Worm (Caenorhabditis elegans): ENCODE results near the gene ssp-36.

ssp-36 gene

ce11 chrIV:9796494-9796893 is 30.3 kb upstream of the ssp-36 start, which contains the start of gene pis-1:
Gene pis-1, minus strand, starts transcription at chrIV:9796594.
- TF ChIP-seq madf-10 (tag; optimal IDR thresholded peaks at IDR 0.05) = no peak
- TF ChIP-seq lin-35 (GFP tag; optimal IDR thresholded peaks at IDR 0.05) = no peak
- TF ChIP-seq ceh-58 (GFP tag; IDR thresholded peaks at IDR 0.05) = no peak
- TF ChIP-seq ztf-18 (tag; optimal IDR thresholded peaks at IDR 0.05) = no peak
- TF ChIP-seq unc-62 (GFP tag; optimal IDR thresholded peaks at IDR 0.05) = no peak
- peak; percentile 8; the same call in 1 of the 2 replicates for TF ChIP-seq hmg-1.2 (GFP tag; IDR thresholded peaks at IDR 0.05)
- TF ChIP-seq F23B12.7 (tag; optimal IDR thresholded peaks at IDR 0.05; ENCODE audit: insufficient read depth) = no peak

DNA sequence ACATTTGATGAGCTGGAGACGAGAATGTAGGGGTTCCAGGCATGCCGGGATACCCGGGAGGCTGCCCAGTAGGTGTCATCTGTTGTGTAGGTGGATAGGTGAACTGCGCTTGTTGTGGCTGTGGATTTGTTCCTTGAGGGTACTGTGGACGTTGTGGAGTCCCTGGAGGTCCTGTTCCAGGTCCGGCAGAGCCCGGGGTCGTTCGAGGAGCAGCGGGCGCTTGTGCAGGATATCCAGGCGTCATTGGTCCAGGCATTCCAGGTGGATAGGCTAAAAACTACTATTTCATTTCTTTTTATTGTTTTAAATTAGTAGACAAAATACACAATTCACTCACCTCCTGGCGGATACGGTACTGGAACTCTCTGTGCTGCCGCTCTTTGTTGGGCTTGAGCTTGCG is 29.1 kb upstream of the ssp-36 start:
- TF ChIP-seq nhr-90 (tag; optimal IDR thresholded peaks at IDR 0.05) = no peak
- no peak for TF ChIP-seq ceh-40 (GFP tag; IDR thresholded peaks at IDR 0.05)
- TF ChIP-seq akir-1 (GFP tag; optimal IDR thresholded peaks at IDR 0.05) = no peak
- no peak for TF ChIP-seq die-1 (tag; optimal IDR thresholded peaks at IDR 0.05)
- no peak for TF ChIP-seq F57C9.4 (tag; optimal IDR thresholded peaks at IDR 0.05)
- TF ChIP-seq madf-8 (GFP tag; conservative IDR thresholded peaks at IDR 0.05) = no peak
- no peak for TF ChIP-seq lsl-1 (GFP tag; optimal IDR thresholded peaks at IDR 0.05)
- no peak for TF ChIP-seq Y56A3A.18 (GFP tag; IDR thresholded peaks at IDR 0.05)
- no peak for TF ChIP-seq nhr-27 (tag; optimal IDR thresholded peaks at IDR 0.05)
- TF ChIP-seq athp-1 (tag; optimal IDR thresholded peaks at IDR 0.05) = no peak
- TF ChIP-seq mcd-1 (GFP tag; IDR thresholded peaks at IDR 0.05) = no peak
- TF ChIP-seq madf-6 (GFP tag; IDR thresholded peaks at IDR 0.05) = no peak
- TF ChIP-seq bed-2 (GFP tag; IDR thresholded peaks at IDR 0.05) = no peak
- TF ChIP-seq ztf-25 (GFP tag; IDR thresholded peaks at IDR 0.05) = no peak
- TF ChIP-seq rpc-1 (optimal IDR thresholded peaks at IDR 0.05) = no peak
- TF ChIP-seq rpc-1 (tag; optimal IDR thresholded peaks at IDR 0.05) = no peak
- TF ChIP-seq fkh-3 (tag; optimal IDR thresholded peaks at IDR 0.05) = no peak
- no peak for TF ChIP-seq dox-1 (GFP tag; IDR thresholded peaks at IDR 0.05)
- no peak for TF ChIP-seq ztf-18 (tag; optimal IDR thresholded peaks at IDR 0.05)
- TF ChIP-seq snpc-3.4 (tag; optimal IDR thresholded peaks at IDR 0.05) = no peak

ce11 chrIV:9790708-9791107 is 24.6 kb upstream of the ssp-36 start:
- TF ChIP-seq let-607 (tag; optimal IDR thresholded peaks at IDR 0.05) = no peak

DNA sequence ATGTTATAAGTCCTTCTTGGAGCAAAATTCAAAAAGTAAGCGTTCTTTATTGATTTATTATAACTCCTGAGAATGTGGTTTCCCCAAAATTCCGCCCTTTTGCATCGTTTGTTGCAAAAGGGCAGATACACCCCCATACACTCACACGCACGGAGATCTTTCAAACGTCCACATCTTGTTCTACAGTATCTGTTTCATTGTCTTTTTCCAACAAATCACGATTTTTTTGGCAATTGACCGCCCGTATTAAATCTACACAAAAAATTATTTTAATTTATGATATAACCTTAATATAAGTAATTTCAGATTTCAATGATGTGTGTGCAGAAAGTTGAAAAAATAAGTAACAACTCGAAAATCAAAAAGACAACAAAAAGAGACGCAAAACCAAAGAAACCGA is 23.3 kb upstream of the ssp-36 start, which contains the start of gene T13F2.4:
Gene T13F2.4 (plus strand): TSS at position 301 of the 400 bp plus-strand sequence.
- TF ChIP-seq ztf-22 (GFP tag; optimal IDR thresholded peaks at IDR 0.05) (no peak), F33H1.4 (GFP tag; IDR thresholded peaks at IDR 0.05) (no peak), fkh-3 (tag; optimal IDR thresholded peaks at IDR 0.05) (no peak), bed-2 (GFP tag; IDR thresholded peaks at IDR 0.05) (no peak), tbp1 (GFP tag; optimal IDR thresholded peaks at IDR 0.05) (no peak), F39B2.1 (GFP tag; IDR thresholded peaks at IDR 0.05) (no peak), nhr-90 (tag; optimal IDR thresholded peaks at IDR 0.05) (no peak), B0019.2 (GFP tag; conservative IDR thresholded peaks at IDR 0.05) (no peak), F57C9.4 (tag; optimal IDR thresholded peaks at IDR 0.05) (no peak)

DNA sequence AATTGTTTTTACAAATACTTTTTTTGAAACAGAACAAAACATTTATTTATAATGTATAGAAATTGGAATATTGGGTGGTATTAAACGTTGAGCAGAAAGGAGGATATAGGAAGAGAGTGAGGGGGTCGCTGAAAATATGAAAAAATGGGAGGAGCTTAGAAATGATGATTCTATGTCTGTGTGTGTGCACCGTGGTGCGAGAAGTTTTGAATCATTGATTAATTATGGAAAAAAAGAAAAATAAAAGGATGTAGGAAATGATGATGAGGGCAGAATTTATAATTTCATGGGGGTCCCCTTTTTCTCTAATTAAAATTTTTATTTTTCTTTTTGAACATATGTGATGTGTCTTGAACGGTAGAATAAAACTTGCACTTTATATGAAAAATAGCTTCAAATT is 18.5 kb upstream of the ssp-36 start, which contains the start of gene sre-4:
Gene sre-4 (minus strand): TSS at position 101 of the 400 bp plus-strand sequence.
- no peak for TF ChIP-seq nfya-1 (tag; optimal IDR thresholded peaks at IDR 0.05; ENCODE audit: borderline replicate concordance, insufficient read depth)
- TF ChIP-seq rpc-1 (optimal IDR thresholded peaks at IDR 0.05) = no peak
- no peak for TF ChIP-seq rpc-1 (tag; optimal IDR thresholded peaks at IDR 0.05)
- no peak for TF ChIP-seq atf-7 (tag; optimal IDR thresholded peaks at IDR 0.05)
- no peak for TF ChIP-seq rcor-1 (GFP tag; IDR thresholded peaks at IDR 0.05)
- no peak for TF ChIP-seq F22D6.2 (tag; optimal IDR thresholded peaks at IDR 0.05)
- TF ChIP-seq rec-8 (tag; optimal IDR thresholded peaks at IDR 0.05) = no peak
- no peak for TF ChIP-seq attf-3 (GFP tag; conservative IDR thresholded peaks at IDR 0.05)

All from whole organism, young adult.